Worm (Caenorhabditis elegans): Measurements from ENCODE around the gene mig-38.

Gene mig-38

DNA sequence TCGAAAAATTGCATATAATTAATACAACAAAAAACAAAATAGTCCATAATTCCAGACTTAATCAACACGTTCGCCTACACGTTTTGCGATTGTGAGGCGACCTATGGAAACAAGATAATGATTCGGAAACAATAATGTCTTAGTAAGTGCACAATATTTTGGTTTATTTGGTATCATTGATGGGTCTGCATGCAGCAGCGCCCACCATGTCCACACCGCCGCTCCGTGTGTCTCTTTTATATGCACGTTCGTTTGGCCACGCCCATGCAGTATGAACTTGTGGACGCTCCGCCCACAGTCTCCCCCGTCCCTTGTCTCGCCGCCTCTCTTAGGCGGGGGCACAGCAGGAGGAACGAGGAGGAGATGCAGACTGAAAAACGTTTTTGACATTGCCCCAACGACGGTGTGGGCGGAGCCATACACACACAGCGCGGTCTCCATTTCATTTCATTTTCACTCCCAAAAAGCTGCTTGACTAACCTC, at the start of gene mig-38 (continued):
- TF ChIP-seq spr-1 (tag; optimal IDR thresholded peaks at IDR 0.05) (peak; percentile 8), spr-3 (GFP tag; optimal IDR thresholded peaks at IDR 0.05) (no peak), ztf-7 (tag; optimal IDR thresholded peaks at IDR 0.05) (no peak), egl-43 (GFP tag; IDR thresholded peaks at IDR 0.05) (peak; percentile 74), D1046.2 (GFP tag; IDR thresholded peaks at IDR 0.05) (0 out of 2 replicates have a peak, but pooled peaks have one; percentile 48), T20F7.1 (GFP tag; optimal IDR thresholded peaks at IDR 0.05) (peak; percentile 65), Y75B8A.6 (GFP tag; IDR thresholded peaks at IDR 0.05) (no peak), pqm-1 (tag; optimal IDR thresholded peaks at IDR 0.05) (peak; percentile 11), F49E8.2 (tag; optimal IDR thresholded peaks at IDR 0.05; ENCODE audit: borderline replicate concordance) (no peak), snpc-4 (tag; optimal IDR thresholded peaks at IDR 0.05) (no peak), nhr-237 (tag; optimal IDR thresholded peaks at IDR 0.05) (no peak), ama-1 (optimal IDR thresholded peaks at IDR 0.05) (peak; percentile 94), lim-7 (GFP tag; IDR thresholded peaks at IDR 0.05) (no peak), nhr-102 (tag; optimal IDR thresholded peaks at IDR 0.05) (no peak), daf-19 (GFP tag; conservative IDR thresholded peaks at IDR 0.05) (0 out of 2 replicates have a peak, but pooled peaks have one; percentile 69), nhr-111 (GFP tag; optimal IDR thresholded peaks at IDR 0.05) (peak; percentile 7), ceh-20 (GFP tag; IDR thresholded peaks at IDR 0.05) (peak; percentile 13; the same call in 1 of the 2 replicates), rbr-2 (tag; optimal IDR thresholded peaks at IDR 0.05) (peak; percentile 50), nhr-6 (tag; optimal IDR thresholded peaks at IDR 0.05) (no peak)

DNA sequence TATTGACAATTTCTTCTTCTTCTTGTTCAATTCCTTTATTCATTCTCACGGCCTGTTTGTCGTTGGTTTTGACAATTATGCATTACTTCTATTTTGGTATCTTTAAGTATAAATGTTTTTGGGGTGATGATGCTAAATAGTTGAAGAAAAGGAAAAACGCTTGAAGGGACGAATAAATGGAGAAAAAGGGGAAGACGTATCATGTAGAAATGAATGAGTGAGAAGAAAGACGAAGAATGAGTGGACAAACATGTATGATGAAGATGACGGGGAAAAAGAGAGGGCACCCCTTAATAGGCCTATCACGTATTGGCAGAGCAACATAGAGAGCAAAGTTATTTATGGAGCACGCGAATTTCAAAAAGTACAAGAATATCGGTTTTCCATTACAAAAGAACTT, 45.4 kb upstream of the mig-38 start, which contains the start of gene M04B2.7:
TSS of gene M04B2.7 (minus strand) at position 101 of the 400 bp plus-strand sequence.
- peak in 1 of 2 experiments; percentile 53 for TF ChIP-seq unc-62 (GFP tag; optimal IDR thresholded peaks at IDR 0.05 in 1 of 2)
- no peak for TF ChIP-seq unc-62 (tag; optimal IDR thresholded peaks at IDR 0.05)
- TF ChIP-seq lim-7 (GFP tag; IDR thresholded peaks at IDR 0.05) = no peak
- no peak for TF ChIP-seq T20F7.1 (GFP tag; optimal IDR thresholded peaks at IDR 0.05)

DNA sequence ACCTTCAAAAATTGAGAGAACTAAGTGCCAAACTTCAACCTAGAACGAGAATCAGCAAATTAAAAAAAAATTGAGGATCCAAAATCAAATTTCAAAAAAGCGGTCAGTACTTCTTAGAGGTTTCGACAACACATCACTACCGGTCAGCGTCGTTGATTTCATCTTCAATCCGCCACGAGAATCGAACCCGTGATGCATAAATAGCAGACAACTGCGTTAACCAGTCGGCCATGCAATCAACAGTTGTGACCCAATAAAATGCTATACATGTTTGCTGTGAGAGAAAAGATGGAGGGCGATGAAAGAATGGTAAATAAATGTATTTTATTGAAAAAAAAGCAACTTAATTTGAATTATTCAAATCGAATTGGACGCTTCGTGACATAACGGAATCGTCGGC, 44.4 kb upstream of the mig-38 start:
- peak; percentile 79 for TF ChIP-seq sdz-12 (GFP tag; optimal IDR thresholded peaks at IDR 0.05)
- 0 out of 2 replicates have a peak, but pooled peaks have one; percentile 42 for TF ChIP-seq nhr-42 (GFP tag; IDR thresholded peaks at IDR 0.05)
- TF ChIP-seq nhr-11 (tag; optimal IDR thresholded peaks at IDR 0.05) = peak; percentile 70
- TF ChIP-seq nhr-28 (tag; optimal IDR thresholded peaks at IDR 0.05) = no peak
- TF ChIP-seq nhr-6 (tag; optimal IDR thresholded peaks at IDR 0.05) = peak; percentile 73
- TF ChIP-seq D1046.2 (GFP tag; IDR thresholded peaks at IDR 0.05) = 0 out of 2 replicates have a peak, but pooled peaks have one; percentile 56
- no peak for TF ChIP-seq attf-4 (tag; optimal IDR thresholded peaks at IDR 0.05)
- peak; percentile 24 for TF ChIP-seq F37D6.2 (tag; optimal IDR thresholded peaks at IDR 0.05)
- no peak for TF ChIP-seq mxl-3 (GFP tag; optimal IDR thresholded peaks at IDR 0.05)
- TF ChIP-seq madf-9 (GFP tag; conservative IDR thresholded peaks at IDR 0.05) = peak; percentile 43; the same call in 1 of the 2 replicates
- no peak for TF ChIP-seq fkh-10 (GFP tag; optimal IDR thresholded peaks at IDR 0.05)
- TF ChIP-seq pha-4 (GFP tag; IDR thresholded peaks at IDR 0.05) = no peak
- no peak for TF ChIP-seq pha-4 (tag; optimal IDR thresholded peaks at IDR 0.05)
- TF ChIP-seq ctbp-1 (GFP tag; IDR thresholded peaks at IDR 0.05) = peak; percentile 81
- no peak for TF ChIP-seq aly-2 (tag; optimal IDR thresholded peaks at IDR 0.05)
- TF ChIP-seq ztf-11 (tag; optimal IDR thresholded peaks at IDR 0.05) = no peak
- TF ChIP-seq ceh-32 (tag; optimal IDR thresholded peaks at IDR 0.05; ENCODE audit: poor library complexity) = no peak
- TF ChIP-seq tag-97 (GFP tag; IDR thresholded peaks at IDR 0.05) = no peak
- TF ChIP-seq mep-1 (tag; optimal IDR thresholded peaks at IDR 0.05) = no peak
- 0 out of 2 replicates have a peak, but pooled peaks have one; percentile 39 for TF ChIP-seq mxl-2 (GFP tag; conservative IDR thresholded peaks at IDR 0.05)
- no peak for TF ChIP-seq set-16 (GFP tag; IDR thresholded peaks at IDR 0.05)
- peak; percentile 85 for TF ChIP-seq hmg-1.1 (GFP tag; IDR thresholded peaks at IDR 0.05)
- peak; percentile 74 for TF ChIP-seq spr-1 (tag; optimal IDR thresholded peaks at IDR 0.05)
- TF ChIP-seq zip-11 (GFP tag; IDR thresholded peaks at IDR 0.05) = 0 out of 2 replicates have a peak, but pooled peaks have one; percentile 66
- 0 out of 2 replicates have a peak, but pooled peaks have one; percentile 34 for TF ChIP-seq zfp-3 (GFP tag; conservative IDR thresholded peaks at IDR 0.05)
- TF ChIP-seq rbr-2 (tag; optimal IDR thresholded peaks at IDR 0.05) = peak; percentile 64
- TF ChIP-seq hlh-11 (tag; optimal IDR thresholded peaks at IDR 0.05) = no peak
- peak in 1 of 2 experiments; percentile 53 for TF ChIP-seq mdl-1 (tag; optimal IDR thresholded peaks at IDR 0.05)
- TF ChIP-seq ceh-62 (tag; optimal IDR thresholded peaks at IDR 0.05) = no peak
- TF ChIP-seq lin-38 (GFP tag; IDR thresholded peaks at IDR 0.05) = no peak
- peak; percentile 34 for TF ChIP-seq gei-8 (GFP tag; optimal IDR thresholded peaks at IDR 0.05)
- TF ChIP-seq daf-19 (GFP tag; conservative IDR thresholded peaks at IDR 0.05) = peak; percentile 72
